Worm (Caenorhabditis elegans) whole organism, mixed stage, embryonic: Measurements from ENCODE around the gene Y46D2A.3.

Experiments used
- bed-3 ChIP-seq: fragments of 200-800 bp; sonication (Bioruptor generic); optimal IDR thresholded peaks from 3 replicates; lab custom pipeline; 2018; ENCODE audit warnings: mild to moderate bottlenecking, missing genetic modification characterization, moderate library complexity, missing compliant biosample characterization
- lsy-2 ChIP-seq: fragments of 150-350 bp; optimal IDR thresholded peaks from 2 replicates; lab custom pipeline; 2014; ENCODE audit warnings: missing biosample characterization, missing genetic modification characterization
- mab-5 ChIP-seq: fragments of 150-350 bp; optimal IDR thresholded peaks from 2 replicates; lab custom pipeline; 2014; ENCODE audit warnings: missing biosample characterization, missing genetic modification characterization
- nhr-237 ChIP-seq: fragments of 150-350 bp; optimal IDR thresholded peaks from 2 replicates; lab custom pipeline; 2014; ENCODE audit warnings: missing biosample characterization, missing genetic modification characterization
- sptf-1 ChIP-seq: sonication (generic microtip); optimal IDR thresholded peaks from 2 replicates; lab custom pipeline; 2017; ENCODE audit warnings: mild to moderate bottlenecking, missing genetic modification characterization, moderate library complexity, missing compliant biosample characterization
- ztf-11 ChIP-seq: fragments of 150-350 bp; optimal IDR thresholded peaks from 2 replicates; lab custom pipeline; 2014; ENCODE audit warnings: missing biosample characterization, missing genetic modification characterization

- TF ChIP-seq sptf-1 (tag; lab: Kevin White, UChicago) (no peak), lsy-2 (tag; lab: Kevin White, UChicago) (no peak), nhr-237 (tag; lab: Kevin White, UChicago) (no peak), bed-3 (GFP tag; lab: Kevin White, UChicago) (no peak), ztf-11 (tag; lab: Kevin White, UChicago) (no peak), mab-5 (tag; lab: Kevin White, UChicago) (no peak)
Measured at ce11 chrII:3303582-3303981, 23.4 kb downstream of the Y46D2A.3 start.
